Fruit fly (Drosophila melanogaster) whole organism, embryonic: ENCODE data around the gene Pex2.

ENCODE experiments used
- Awh ChIP-seq: fragments of 200-800 bp; sonication (Bioruptor generic); IDR thresholded peaks from 2 replicates; pipeline ENCODE4, ENCODE4 v1.3.6; 2022; ENCODE audit warnings: missing biosample characterization, missing genetic modification characterization
- CG10565 ChIP-seq: fragments of 200-800 bp; sonication (Bioruptor generic); optimal IDR thresholded peaks from 3 replicates; lab custom pipeline; 2016; ENCODE audit warnings: missing biosample characterization, mild to moderate bottlenecking, missing genetic modification characterization
- CG10979 ChIP-seq: fragments of 200-800 bp; sonication (Bioruptor generic); optimal IDR thresholded peaks from 2 replicates; lab custom pipeline; 2018; ENCODE audit warnings: missing biosample characterization, mild to moderate bottlenecking, missing genetic modification characterization, moderate library complexity
- CG11696 ChIP-seq: fragments of 200-800 bp; sonication (Bioruptor generic); IDR thresholded peaks from 2 replicates; pipeline ENCODE4 v1.3.6; 2022; ENCODE audit warnings: missing biosample characterization, missing genetic modification characterization
- CG13123 ChIP-seq: fragments of 200-800 bp; sonication (Bioruptor generic); optimal IDR thresholded peaks from 2 replicates; lab custom pipeline; 2016; ENCODE audit warnings: missing biosample characterization, missing genetic modification characterization
- CG13624 ChIP-seq: fragments of 200-800 bp; sonication (Bioruptor generic); optimal IDR thresholded peaks from 2 replicates; lab custom pipeline; 2016; ENCODE audit warnings: missing biosample characterization, missing genetic modification characterization
- CG14667 ChIP-seq: fragments of 200-800 bp; sonication (Bioruptor generic); IDR thresholded peaks from 2 replicates; pipeline ENCODE4 v1.3.6; 2022; ENCODE audit warnings: missing biosample characterization, missing genetic modification characterization
- CG17186 ChIP-seq: fragments of 200-800 bp; sonication (Bioruptor generic); optimal IDR thresholded peaks from 3 replicates; lab custom pipeline; 2017; ENCODE audit warnings: missing biosample characterization, missing genetic modification reagents, missing genetic modification characterization
- CG17359 ChIP-seq: fragments of 200-800 bp; sonication (Bioruptor generic); optimal IDR thresholded peaks from 3 replicates; lab custom pipeline; 2018; ENCODE audit warnings: missing biosample characterization, mild to moderate bottlenecking, missing genetic modification characterization, moderate library complexity
- CG17802 ChIP-seq: fragments of 200-800 bp; sonication (Bioruptor generic); optimal IDR thresholded peaks from 2 replicates; lab custom pipeline; 2018; ENCODE audit warnings: missing biosample characterization, mild to moderate bottlenecking, missing genetic modification characterization, moderate library complexity
- CG18011 ChIP-seq: fragments of 200-800 bp; sonication (Bioruptor generic); optimal IDR thresholded peaks from 2 replicates; lab custom pipeline; 2017; ENCODE audit warnings: missing biosample characterization, missing genetic modification characterization, mild to moderate bottlenecking, moderate library complexity, missing genotype
- CG2116 ChIP-seq: fragments of 200-800 bp; sonication (Bioruptor generic); optimal IDR thresholded peaks from 3 replicates; lab custom pipeline; 2018; ENCODE audit warnings: missing biosample characterization, mild to moderate bottlenecking, missing genetic modification characterization
- CG2202 ChIP-seq: fragments of 200-800 bp; sonication (Bioruptor generic); optimal IDR thresholded peaks from 2 replicates; lab custom pipeline; 2018; ENCODE audit warnings: missing biosample characterization, mild to moderate bottlenecking, missing genetic modification characterization
- CG2678 ChIP-seq: fragments of 200-800 bp; sonication (Bioruptor generic); optimal IDR thresholded peaks from 3 replicates; lab custom pipeline; 2019; ENCODE audit warnings: missing biosample characterization, mild to moderate bottlenecking, missing genetic modification characterization, moderate library complexity
- CG3065 ChIP-seq: fragments of 200-800 bp; sonication (Bioruptor generic); optimal IDR thresholded peaks from 2 replicates; lab custom pipeline; 2016; ENCODE audit warnings: missing biosample characterization, missing genetic modification characterization
- CG34224 ChIP-seq: fragments of 200-800 bp; sonication (Bioruptor generic); IDR thresholded peaks from 3 replicates; pipeline ENCODE4 v1.3.6; 2022; ENCODE audit warnings: missing biosample characterization, missing genetic modification characterization; ENCODE audit not compliant: partially characterized antibody
- CG4854 ChIP-seq: fragments of 200-800 bp; sonication (Bioruptor generic); optimal IDR thresholded peaks from 2 replicates; lab custom pipeline; 2016; ENCODE audit warnings: missing biosample characterization, missing genetic modification characterization, inconsistent platforms
- CG5245 ChIP-seq: fragments of 200-800 bp; sonication (Bioruptor generic); optimal IDR thresholded peaks from 3 replicates; lab custom pipeline; 2016; ENCODE audit warnings: missing biosample characterization, missing genetic modification characterization
- CG5953 ChIP-seq: fragments of 200-800 bp; sonication (Bioruptor generic); IDR thresholded peaks from 2 replicates; pipeline ENCODE4 v1.3.6; 2022; ENCODE audit warnings: missing biosample characterization, missing genetic modification characterization
- CG6175 ChIP-seq: fragments of 200-800 bp; sonication (Bioruptor generic); IDR thresholded peaks from 3 replicates; pipeline ENCODE4 v1.3.6; 2022; ENCODE audit warnings: missing biosample characterization, missing genetic modification characterization
- CG6689 ChIP-seq: fragments of 200-800 bp; sonication (Bioruptor generic); IDR thresholded peaks from 2 replicates; pipeline ENCODE4 v1.3.6; 2022; ENCODE audit warnings: missing biosample characterization, missing genetic modification characterization
- CG8089 ChIP-seq: fragments of 200-800 bp; sonication (Bioruptor generic); optimal IDR thresholded peaks from 3 replicates; lab custom pipeline; 2016; ENCODE audit warnings: missing biosample characterization, missing genetic modification characterization
- CG8388 ChIP-seq: fragments of 200-800 bp; sonication (Bioruptor generic); optimal IDR thresholded peaks from 2 replicates; lab custom pipeline; 2019; ENCODE audit warnings: missing biosample characterization, mild to moderate bottlenecking, missing genetic modification characterization, moderate library complexity
- CG8765 ChIP-seq: fragments of 200-800 bp; sonication (Bioruptor generic); IDR thresholded peaks from 2 replicates; pipeline ENCODE4 v1.3.6; 2022; ENCODE audit warnings: missing biosample characterization, missing genetic modification characterization
- CrebB ChIP-seq: fragments of 200-800 bp; sonication (Bioruptor generic); optimal IDR thresholded peaks from 3 replicates; lab custom pipeline; 2018; ENCODE audit warnings: missing biosample characterization, mild to moderate bottlenecking, missing genetic modification characterization
- D19B ChIP-seq: fragments of 200-800 bp; sonication (Bioruptor generic); optimal IDR thresholded peaks from 2 replicates; lab custom pipeline; 2017; ENCODE audit warnings: missing biosample characterization, mild to moderate bottlenecking, missing genetic modification characterization
- Doc2 ChIP-seq: fragments of 200-800 bp; sonication (Bioruptor generic); IDR thresholded peaks from 2 replicates; pipeline ENCODE4 v1.3.6; 2022; ENCODE audit warnings: missing biosample characterization, missing genetic modification characterization
- Jarid2 ChIP-seq: fragments of 200-800 bp; sonication (Bioruptor generic); optimal IDR thresholded peaks from 3 replicates; lab custom pipeline; 2017; ENCODE audit warnings: mild to moderate bottlenecking, missing biosample characterization, missing genetic modification reagents, missing genetic modification characterization
- Lhr ChIP-seq: fragments of 200-800 bp; sonication (Bioruptor generic); optimal IDR thresholded peaks from 3 replicates; lab custom pipeline; 2017; ENCODE audit warnings: mild to moderate bottlenecking, missing biosample characterization, missing genetic modification reagents, missing genetic modification characterization
- Oli ChIP-seq: fragments of 200-800 bp; sonication (Bioruptor generic); optimal IDR thresholded peaks from 2 replicates; lab custom pipeline; 2018; ENCODE audit warnings: missing biosample characterization, mild to moderate bottlenecking, missing genetic modification characterization, moderate library complexity
- Ravus ChIP-seq: fragments of 200-800 bp; sonication (Bioruptor generic); IDR thresholded peaks from 2 replicates; pipeline ENCODE4 v1.3.6; 2022; ENCODE audit warnings: missing biosample characterization, missing genetic modification characterization
- Scr ChIP-seq: fragments of 200-800 bp; sonication (Bioruptor generic); IDR thresholded peaks from 2 replicates; pipeline ENCODE4 v1.3.6; 2022; ENCODE audit warnings: missing biosample characterization, missing genetic modification characterization; ENCODE audit not compliant: partially characterized antibody
- Sry-δ ChIP-seq: fragments of 200-800 bp; sonication (Bioruptor generic); optimal IDR thresholded peaks from 2 replicates; lab custom pipeline; 2016; ENCODE audit warnings: missing biosample characterization, missing genetic modification characterization
- bowl ChIP-seq: fragments of 200-800 bp; sonication (Bioruptor generic); IDR thresholded peaks from 2 replicates; pipeline ENCODE4 v1.3.6; 2022; ENCODE audit warnings: missing biosample characterization, missing genetic modification characterization
- cas ChIP-seq: fragments of 200-800 bp; sonication (Bioruptor generic); IDR thresholded peaks from 2 replicates; pipeline ENCODE4 v1.3.6; 2022; ENCODE audit warnings: missing biosample characterization, missing genetic modification characterization
- ems ChIP-seq: fragments of 200-800 bp; sonication (Bioruptor generic); optimal IDR thresholded peaks from 3 replicates; lab custom pipeline; 2016; ENCODE audit warnings: missing biosample characterization, missing genetic modification characterization
- en ChIP-seq: fragments of 200-800 bp; sonication (Bioruptor generic); optimal IDR thresholded peaks from 2 replicates; lab custom pipeline; 2016; ENCODE audit warnings: missing biosample characterization, missing genetic modification characterization
- exex ChIP-seq: fragments of 200-800 bp; sonication (Bioruptor generic); optimal IDR thresholded peaks from 4 replicates; lab custom pipeline; 2018; ENCODE audit warnings: missing biosample characterization, mild to moderate bottlenecking, missing genetic modification characterization, moderate library complexity
- gce ChIP-seq: fragments of 200-800 bp; sonication (Bioruptor generic); IDR thresholded peaks from 3 replicates; pipeline ENCODE4 v1.3.6; 2022; ENCODE audit warnings: missing biosample characterization, missing genetic modification characterization
- org-1 ChIP-seq: fragments of 200-800 bp; sonication (Bioruptor generic); optimal IDR thresholded peaks from 2 replicates; lab custom pipeline; 2017; ENCODE audit warnings: missing biosample characterization, missing genetic modification characterization
- otp ChIP-seq: fragments of 200-800 bp; sonication (Bioruptor generic); IDR thresholded peaks from 3 replicates; pipeline ENCODE4, ENCODE4 v1.3.6; 2022; ENCODE audit warnings: missing biosample characterization, missing genetic modification characterization
- pzg ChIP-seq: fragments of 200-800 bp; sonication (Bioruptor generic); optimal IDR thresholded peaks from 3 replicates; lab custom pipeline; 2018; ENCODE audit warnings: missing biosample characterization, mild to moderate bottlenecking, missing genetic modification characterization, moderate library complexity
- salm ChIP-seq: fragments of 200-800 bp; sonication (Bioruptor generic); optimal IDR thresholded peaks from 2 replicates; lab custom pipeline; 2018; ENCODE audit warnings: missing biosample characterization, mild to moderate bottlenecking, missing genetic modification characterization
- sim ChIP-seq: fragments of 200-800 bp; sonication (Bioruptor generic); IDR thresholded peaks from 2 replicates; pipeline ENCODE4 v1.3.6; 2022; ENCODE audit warnings: missing biosample characterization, missing genetic modification characterization
- stwl ChIP-seq: fragments of 200-800 bp; sonication (Bioruptor generic); optimal IDR thresholded peaks from 3 replicates; lab custom pipeline; 2018; ENCODE audit warnings: missing biosample characterization, mild to moderate bottlenecking, missing genetic modification characterization, moderate library complexity
- tgo ChIP-seq: fragments of 200-800 bp; sonication (Bioruptor generic); IDR thresholded peaks from 3 replicates; pipeline ENCODE4 v1.3.6; 2022; ENCODE audit warnings: missing biosample characterization, missing genetic modification characterization
- trh ChIP-seq: fragments of 200-800 bp; sonication (Bioruptor generic); optimal IDR thresholded peaks from 2 replicates; lab custom pipeline; 2016; ENCODE audit warnings: missing biosample characterization, missing genetic modification characterization
- zfh1 ChIP-seq: fragments of 200-800 bp; sonication (Bioruptor generic); IDR thresholded peaks from 3 replicates; pipeline ENCODE4 v1.3.6; 2022; ENCODE audit warnings: missing biosample characterization, missing genetic modification characterization

Pex2 gene

DNA sequence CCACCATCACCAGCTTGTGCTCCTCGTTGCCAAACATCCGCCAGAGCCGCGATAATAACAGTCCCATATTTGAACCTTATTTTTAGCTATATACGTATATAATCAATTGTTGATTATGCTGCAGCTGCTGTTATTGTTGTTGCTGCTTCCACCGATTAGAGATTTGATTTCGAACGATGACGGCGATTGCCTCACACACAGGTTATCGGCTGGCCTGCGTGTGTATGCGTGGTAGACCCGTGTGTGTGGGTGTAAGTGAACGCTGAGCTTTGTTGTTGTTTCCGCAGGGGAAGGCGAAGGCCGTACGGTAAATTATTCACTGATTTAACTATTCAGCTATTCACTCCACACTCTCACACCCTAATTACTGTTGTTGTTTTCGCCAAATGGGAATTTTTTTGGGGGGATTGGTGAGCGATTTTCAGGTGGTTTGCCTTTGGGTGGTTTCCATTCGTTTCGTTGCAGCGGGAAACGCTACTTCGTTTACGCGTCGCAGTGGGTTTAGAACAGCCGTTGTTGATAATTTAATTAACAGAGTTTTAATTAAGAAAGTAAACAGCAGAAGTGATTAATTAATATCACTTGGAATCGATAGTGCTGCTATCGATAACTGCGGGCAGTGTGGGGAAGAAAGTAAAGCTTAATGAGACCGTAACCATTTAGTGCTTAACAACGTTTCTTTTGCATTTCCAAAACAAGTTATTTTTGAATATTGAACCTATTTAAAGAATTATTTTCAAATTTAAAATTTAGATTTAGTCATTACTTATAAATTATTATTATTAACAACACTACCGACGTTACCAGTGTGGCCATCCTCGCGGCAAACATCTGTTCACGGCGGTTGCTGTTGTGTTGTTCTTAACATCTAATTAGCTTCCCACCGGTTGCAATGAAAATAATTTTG is 39.4 kb upstream of the Pex2 start, which contains the start of the genes Arl5 and CG13671 (continued):
- TF ChIP-seq D19B (GFP tag; lab: Kevin White, UChicago) (peak; percentile 15), Scr (peak; percentile 82), tgo (peak; percentile 80), exex (tag; lab: Kevin White, UChicago) (peak; percentile 85), stwl (tag; lab: Kevin White, UChicago) (peak; percentile 91), CG2116 (GFP tag; lab: Kevin White, UChicago) (peak; percentile 86), CG34224 (GFP tag; lab: Robert Waterston, UW) (peak; percentile 66; the same call in 2 of the 3 replicates), CG13123 (GFP tag; lab: Kevin White, UChicago) (peak; percentile 83), CG18011 (GFP tag; lab: Kevin White, UChicago) (peak; percentile 72), Oli (tag; lab: Kevin White, UChicago) (peak; percentile 46), CG8388 (GFP tag; lab: Kevin White, UChicago) (peak; percentile 75), CG6175 (GFP tag; lab: Robert Waterston, UW) (0 out of 3 replicates have a peak, but pooled peaks have one; percentile 42), CG3065 (GFP tag; lab: Kevin White, UChicago) (peak; percentile 75), Lhr (peak; percentile 58), CG17186 (peak; percentile 3), CG6689 (GFP tag; lab: Robert Waterston, UW) (peak; percentile 75), bowl (GFP tag; lab: Robert Waterston, UW) (no peak), salm (tag; lab: Kevin White, UChicago) (peak; percentile 25), Jarid2 (no peak), CG10565 (no peak), gce (0 out of 3 replicates have a peak, but pooled peaks have one; percentile 25), Awh (peak; percentile 27; the same call in 1 of the 2 replicates), org-1 (GFP tag; lab: Kevin White, UChicago) (peak; percentile 28), otp (GFP tag; lab: Robert Waterston, UW) (peak; percentile 87), CG17802 (tag; lab: Kevin White, UChicago) (peak; percentile 56), CG8765 (GFP tag; lab: Robert Waterston, UW) (peak; percentile 58; the same call in 1 of the 2 replicates), sim (0 out of 2 replicates have a peak, but pooled peaks have one; percentile 30), zfh1 (GFP tag; lab: Robert Waterston, UW) (peak; percentile 85), CG5953 (GFP tag; lab: Robert Waterston, UW) (no peak), CG11696 (no peak; the same call in 1 of the 2 replicates), CG17359 (tag; lab: Kevin White, UChicago) (peak; percentile 77), ems (GFP tag; lab: Kevin White, UChicago) (peak; percentile 53), en (GFP tag; lab: Kevin White, UChicago) (no peak), CG5245 (peak; percentile 76), Ravus (GFP tag; lab: Robert Waterston, UW) (peak; percentile 24), cas (0 out of 2 replicates have a peak, but pooled peaks have one; percentile 55), CG14667 (GFP tag; lab: Robert Waterston, UW) (peak; percentile 63), CG8089 (GFP tag; lab: Kevin White, UChicago) (peak; percentile 24), CrebB (tag; lab: Kevin White, UChicago) (peak; percentile 7), trh (peak; percentile 64), CG10979 (tag; lab: Kevin White, UChicago) (peak; percentile 62), CG2202 (tag; lab: Kevin White, UChicago) (peak; percentile 68), Doc2 (GFP tag; lab: Robert Waterston, UW) (no peak), pzg (GFP tag; lab: Kevin White, UChicago) (peak; percentile 62), CG4854 (GFP tag; lab: Kevin White, UChicago) (peak; percentile 61), CG2678 (tag; lab: Kevin White, UChicago) (no peak), Sry-δ (GFP tag; lab: Kevin White, UChicago) (peak; percentile 68), CG13624 (GFP tag; lab: Kevin White, UChicago) (peak; percentile 42)
